Worm (Caenorhabditis elegans): ENCODE measurements around the gene aqp-11.

DNA sequence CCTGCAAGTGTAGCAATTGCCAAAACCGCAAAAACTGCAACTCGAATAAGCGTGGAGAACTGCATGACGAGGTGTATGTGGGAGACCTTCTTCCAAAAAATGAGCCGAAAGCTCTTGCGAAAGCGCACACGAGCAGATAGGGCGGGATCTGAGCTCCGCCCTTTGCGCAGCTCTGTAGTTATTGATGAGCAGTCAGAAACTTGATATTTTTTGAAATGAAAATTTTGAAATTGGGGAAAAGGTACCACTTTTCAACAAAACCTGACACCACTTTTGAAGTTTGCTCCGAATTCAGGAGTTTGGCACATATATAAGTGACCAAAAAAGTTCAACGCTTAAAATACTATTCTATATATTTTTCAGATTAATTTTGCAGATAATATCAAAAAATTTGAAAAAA lies 5.3 kb upstream of the aqp-11 start, which contains the start of gene flp-15:
- TF ChIP-seq snpc-4 (tag; optimal IDR thresholded peaks at IDR 0.05): no peak
- no peak for TF ChIP-seq lsy-2 (tag; optimal IDR thresholded peaks at IDR 0.05)
- no peak for TF ChIP-seq sptf-1 (tag; optimal IDR thresholded peaks at IDR 0.05)
- no peak for TF ChIP-seq elt-3 (tag; optimal IDR thresholded peaks at IDR 0.05)
- no peak for TF ChIP-seq pha-4 (tag; optimal IDR thresholded peaks at IDR 0.05)
- no peak for TF ChIP-seq cnd-1 (tag; optimal IDR thresholded peaks at IDR 0.05)
- no peak for TF ChIP-seq ztf-11 (tag; optimal IDR thresholded peaks at IDR 0.05)
- no peak for TF ChIP-seq ces-1 (GFP tag; optimal IDR thresholded peaks at IDR 0.05)

All from whole organism, mixed stage, embryonic.